Fruit fly (Drosophila melanogaster) whole organism, embryonic: Measurements from ENCODE around the gene CG11560.

Source experiments
- Awh ChIP-seq: fragments of 200-800 bp; sonication (Bioruptor generic); IDR thresholded peaks from 2 replicates; pipeline ENCODE4, ENCODE4 v1.3.6; 2022; ENCODE audit warnings: missing biosample characterization, missing genetic modification characterization
- CG10462 ChIP-seq: fragments of 200-800 bp; sonication (Bioruptor generic); optimal IDR thresholded peaks from 2 replicates; lab custom pipeline; 2016; ENCODE audit warnings: missing biosample characterization, missing genetic modification characterization
- CG11085 ChIP-seq: fragments of 200-800 bp; sonication (Bioruptor generic); IDR thresholded peaks from 2 replicates; pipeline ENCODE4 v1.3.6; 2022; ENCODE audit warnings: missing biosample characterization, missing genetic modification characterization
- CG12219 ChIP-seq: fragments of 200-800 bp; sonication (Bioruptor generic); optimal IDR thresholded peaks from 3 replicates; lab custom pipeline; 2018; ENCODE audit warnings: missing biosample characterization, mild to moderate bottlenecking, missing genetic modification characterization
- CG15514 ChIP-seq: fragments of 200-800 bp; sonication (Bioruptor generic); optimal IDR thresholded peaks from 3 replicates; lab custom pipeline; 2017; ENCODE audit warnings: missing biosample characterization, missing genetic modification characterization, mild to moderate bottlenecking, moderate library complexity, missing genetic modification reagents
- CG15601 ChIP-seq: fragments of 200-800 bp; sonication (Bioruptor generic); optimal IDR thresholded peaks from 3 replicates; lab custom pipeline; 2019; ENCODE audit warnings: missing biosample characterization, mild to moderate bottlenecking, missing genetic modification characterization, moderate library complexity
- CG1647 ChIP-seq: fragments of 200-800 bp; sonication (Bioruptor generic); optimal IDR thresholded peaks from 3 replicates; lab custom pipeline; 2016; ENCODE audit warnings: missing biosample characterization, missing genetic modification characterization
- CG17385 ChIP-seq: fragments of 200-800 bp; sonication (Bioruptor generic); optimal IDR thresholded peaks from 3 replicates; lab custom pipeline; 2018; ENCODE audit warnings: missing biosample characterization, mild to moderate bottlenecking, missing genetic modification characterization
- CG30020 ChIP-seq: fragments of 200-800 bp; optimal IDR thresholded peaks from 2 replicates; lab custom pipeline; 2019; ENCODE audit warnings: missing biosample characterization, mild to moderate bottlenecking, missing genetic modification characterization, moderate library complexity
- CG32532 ChIP-seq: fragments of 200-800 bp; sonication (Bioruptor generic); IDR thresholded peaks from 2 replicates; pipeline ENCODE4 v1.3.6; 2022; ENCODE audit warnings: missing biosample characterization, missing genetic modification characterization
- CG33557 ChIP-seq: fragments of 200-800 bp; sonication (Bioruptor generic); optimal IDR thresholded peaks from 2 replicates; lab custom pipeline; 2019; ENCODE audit warnings: missing biosample characterization, mild to moderate bottlenecking, missing genetic modification characterization, moderate library complexity
- CG4730 ChIP-seq: fragments of 200-800 bp; sonication (Bioruptor generic); IDR thresholded peaks from 2 replicates; pipeline ENCODE4 v1.3.6; 2022; ENCODE audit warnings: missing biosample characterization, missing genetic modification characterization
- CG7839 ChIP-seq: fragments of 200-800 bp; sonication (Bioruptor generic); optimal IDR thresholded peaks from 3 replicates; lab custom pipeline; 2018; ENCODE audit warnings: missing biosample characterization, mild to moderate bottlenecking, missing genetic modification characterization, moderate library complexity
- CG7987 ChIP-seq: fragments of 200-800 bp; sonication (Bioruptor generic); optimal IDR thresholded peaks from 2 replicates; lab custom pipeline; 2018; ENCODE audit warnings: missing biosample characterization, mild to moderate bottlenecking, missing genetic modification characterization, moderate library complexity
- CG8944 ChIP-seq: fragments of 200-800 bp; sonication (Bioruptor generic); optimal IDR thresholded peaks from 3 replicates; lab custom pipeline; 2016; ENCODE audit warnings: missing biosample characterization, missing genetic modification characterization
- CG9437 ChIP-seq: fragments of 200-800 bp; sonication (Bioruptor generic); optimal IDR thresholded peaks from 2 replicates; lab custom pipeline; 2018; ENCODE audit warnings: missing biosample characterization, mild to moderate bottlenecking, missing genetic modification characterization
- D ChIP-seq, 2 experiments: fragments of 200-800 bp in 1 of 2; fragments of >200 bp in 1 of 2; sonication (Bioruptor generic) in 1 of 2; optimal IDR thresholded peaks; 2 replicates in 1 of 2; 3 replicates in 1 of 2; lab custom pipeline; 2017; ENCODE audit warnings: mild to moderate bottlenecking in 1 of 2, missing biosample characterization in 1 of 2, missing genetic modification characterization in 1 of 2, missing genetic modification reagents in 1 of 2
- Deaf1 ChIP-seq: fragments of 200-800 bp; optimal IDR thresholded peaks from 3 replicates; lab custom pipeline; 2019; ENCODE audit warnings: missing biosample characterization, mild to moderate bottlenecking, missing genetic modification characterization, moderate library complexity
- Dip2 ChIP-seq: fragments of 200-800 bp; sonication (Bioruptor generic); IDR thresholded peaks from 2 replicates; pipeline ENCODE4 v1.3.6; 2022; ENCODE audit warnings: missing biosample characterization, missing genetic modification characterization
- Gsc ChIP-seq: fragments of 200-800 bp; sonication (Bioruptor generic); IDR thresholded peaks from 2 replicates; pipeline ENCODE4 v1.3.6; 2022; ENCODE audit warnings: missing biosample characterization, missing genetic modification characterization
- Gug ChIP-seq: fragments of 200-800 bp; sonication (Bioruptor generic); IDR thresholded peaks from 4 replicates; pipeline ENCODE4 v1.3.6; 2022; ENCODE audit warnings: missing biosample characterization, missing genetic modification characterization
- H15 ChIP-seq: fragments of 200-800 bp; sonication (Bioruptor generic); IDR thresholded peaks from 3 replicates; pipeline ENCODE4 v1.3.6; 2022; ENCODE audit warnings: missing biosample characterization, missing genetic modification characterization
- HLHmδ ChIP-seq: fragments of 200-800 bp; sonication (Bioruptor generic); optimal IDR thresholded peaks from 2 replicates; lab custom pipeline; 2018; ENCODE audit warnings: missing biosample characterization, mild to moderate bottlenecking, missing genetic modification characterization, moderate library complexity
- Hand ChIP-seq: fragments of 200-800 bp; sonication (Bioruptor generic); optimal IDR thresholded peaks from 2 replicates; lab custom pipeline; 2017; ENCODE audit warnings: mild to moderate bottlenecking, missing biosample characterization, missing genetic modification reagents, missing genetic modification characterization
- Nf-YB ChIP-seq: fragments of 200-800 bp; sonication (Bioruptor generic); optimal IDR thresholded peaks from 3 replicates; lab custom pipeline; 2019; ENCODE audit warnings: missing biosample characterization, mild to moderate bottlenecking, missing genetic modification characterization, moderate library complexity
- Oli ChIP-seq: fragments of 200-800 bp; sonication (Bioruptor generic); optimal IDR thresholded peaks from 2 replicates; lab custom pipeline; 2018; ENCODE audit warnings: missing biosample characterization, mild to moderate bottlenecking, missing genetic modification characterization, moderate library complexity
- Optix ChIP-seq: fragments of 200-800 bp; sonication (Bioruptor generic); IDR thresholded peaks from 3 replicates; pipeline ENCODE4 v1.3.6; 2022; ENCODE audit warnings: missing biosample characterization, missing genetic modification characterization
- Ravus ChIP-seq: fragments of 200-800 bp; sonication (Bioruptor generic); IDR thresholded peaks from 2 replicates; pipeline ENCODE4 v1.3.6; 2022; ENCODE audit warnings: missing biosample characterization, missing genetic modification characterization
- Side ChIP-seq: fragments of 200-800 bp; sonication (Bioruptor generic); optimal IDR thresholded peaks from 2 replicates; lab custom pipeline; 2016; ENCODE audit warnings: missing biosample characterization, missing genetic modification characterization
- Six4 ChIP-seq: fragments of 200-800 bp; sonication (Bioruptor generic); optimal IDR thresholded peaks from 2 replicates; lab custom pipeline; 2016; ENCODE audit warnings: missing biosample characterization, missing genetic modification characterization
- Sox102F ChIP-seq: fragments of 200-800 bp; sonication (Bioruptor generic); optimal IDR thresholded peaks from 2 replicates; lab custom pipeline; 2018; ENCODE audit warnings: missing biosample characterization, mild to moderate bottlenecking, missing genetic modification characterization, moderate library complexity
- Tbp ChIP-seq: fragments of >200 bp; optimal IDR thresholded peaks from 2 replicates; lab custom pipeline; 2018; ENCODE audit warnings: missing biosample characterization, missing genetic modification characterization
- Vsx1 ChIP-seq: fragments of 200-800 bp; sonication (Bioruptor generic); optimal IDR thresholded peaks from 2 replicates; lab custom pipeline; 2017; ENCODE audit warnings: missing biosample characterization, mild to moderate bottlenecking, missing genetic modification characterization, missing genetic modification reagents
- amos ChIP-seq: fragments of 200-800 bp; sonication (Bioruptor generic); IDR thresholded peaks from 2 replicates; pipeline ENCODE4 v1.3.6; 2022; ENCODE audit warnings: missing biosample characterization, missing genetic modification characterization; ENCODE audit not compliant: partially characterized antibody
- cato ChIP-seq: fragments of 200-800 bp; sonication (Bioruptor generic); optimal IDR thresholded peaks from 2 replicates; lab custom pipeline; 2016; ENCODE audit warnings: missing biosample characterization, missing genetic modification characterization, borderline replicate concordance
- dan ChIP-seq: fragments of 200-800 bp; sonication (Bioruptor generic); IDR thresholded peaks from 2 replicates; pipeline ENCODE4 v1.3.6; 2022; ENCODE audit warnings: missing biosample characterization, missing genetic modification characterization
- hb ChIP-seq: fragments of 200-800 bp; sonication (Bioruptor generic); IDR thresholded peaks from 3 replicates; pipeline ENCODE4 v1.3.6; 2022; ENCODE audit warnings: missing biosample characterization, missing genetic modification characterization; ENCODE audit not compliant: partially characterized antibody
- lmd ChIP-seq: fragments of 200-800 bp; sonication (Bioruptor generic); IDR thresholded peaks from 2 replicates; pipeline ENCODE4 v1.3.6; 2022; ENCODE audit warnings: missing biosample characterization, missing genetic modification characterization
- lola ChIP-seq, 3 experiments: fragments of >200 bp in 2 of 3; fragments of 200-800 bp in 1 of 3; sonication (Bioruptor generic) in 1 of 3; optimal IDR thresholded peaks; 2 replicates each; lab custom pipeline; 2017 to 2019; ENCODE audit warnings: missing biosample characterization in 3 of 3, missing genetic modification characterization in 3 of 3, mild to moderate bottlenecking in 1 of 3, moderate library complexity in 1 of 3
- pb ChIP-seq: fragments of 200-800 bp; sonication (Bioruptor generic); optimal IDR thresholded peaks from 3 replicates; lab custom pipeline; 2016; ENCODE audit warnings: missing biosample characterization, missing genetic modification characterization
- pum ChIP-seq: fragments of 200-800 bp; sonication (Bioruptor generic); optimal IDR thresholded peaks from 2 replicates; lab custom pipeline; 2016; ENCODE audit warnings: missing biosample characterization, missing genetic modification characterization
- ro ChIP-seq: fragments of 200-800 bp; sonication (Bioruptor generic); IDR thresholded peaks from 2 replicates; pipeline ENCODE4 v1.3.6; 2022; ENCODE audit warnings: missing biosample characterization, missing genetic modification characterization
- run ChIP-seq: fragments of 200-800 bp; sonication (Bioruptor generic); optimal IDR thresholded peaks from 3 replicates; lab custom pipeline; 2018; ENCODE audit warnings: missing biosample characterization, mild to moderate bottlenecking, missing genetic modification characterization
- sens ChIP-seq: fragments of 200-800 bp; sonication (Bioruptor generic); peaks from one replicate; lab custom pipeline; 2016; ENCODE audit warnings: missing biosample characterization, missing genetic modification characterization
- tap ChIP-seq: fragments of 200-800 bp; optimal IDR thresholded peaks from 3 replicates; lab custom pipeline; 2019; ENCODE audit warnings: missing biosample characterization, mild to moderate bottlenecking, missing genetic modification characterization, moderate library complexity
- tin ChIP-seq: fragments of 200-800 bp; sonication (Bioruptor generic); optimal IDR thresholded peaks from 3 replicates; lab custom pipeline; 2016; ENCODE audit warnings: missing biosample characterization, missing genetic modification characterization
- tio ChIP-seq: fragments of 200-800 bp; sonication (Bioruptor generic); optimal IDR thresholded peaks from 2 replicates; lab custom pipeline; 2017; ENCODE audit warnings: missing biosample characterization, missing genetic modification characterization, inconsistent platforms
- tup ChIP-seq: fragments of 200-800 bp; sonication (Bioruptor generic); optimal IDR thresholded peaks from 2 replicates; lab custom pipeline; 2016; ENCODE audit warnings: missing biosample characterization, mild to moderate bottlenecking, missing genetic modification characterization, moderate library complexity
- unpg ChIP-seq: fragments of 200-800 bp; sonication (Bioruptor generic); optimal IDR thresholded peaks from 3 replicates; lab custom pipeline; 2018; ENCODE audit warnings: missing biosample characterization, mild to moderate bottlenecking, missing genetic modification characterization, moderate library complexity
- zen ChIP-seq: fragments of 200-800 bp; sonication (Bioruptor generic); optimal IDR thresholded peaks from 3 replicates; lab custom pipeline; 2018; ENCODE audit warnings: missing biosample characterization, mild to moderate bottlenecking, missing genetic modification characterization, moderate library complexity

Gene CG11560

dm6 chr3L:12139232-12139698 is 19.4 kb downstream of the CG11560 start (continued):
- TF ChIP-seq Side (GFP tag; lab: Kevin White, UChicago): peak; percentile 49
- peak; percentile 2 for TF ChIP-seq CG33557 (GFP tag; lab: Kevin White, UChicago)
- 0 out of 2 replicates have a peak, but pooled peaks have one; percentile 13 for TF ChIP-seq ro
- peak in 1 of 3 experiments; percentile 11 for TF ChIP-seq lola (GFP tag; optimal IDR thresholded peaks at IDR 0.05; lab: Kevin White, UChicago)
- TF ChIP-seq H15 (GFP tag; lab: Robert Waterston, UW): no peak
- TF ChIP-seq CG30020: no peak
- no peak for TF ChIP-seq Vsx1
- TF ChIP-seq CG12219 (GFP tag; lab: Kevin White, UChicago): peak; percentile 32
- TF ChIP-seq tin: peak; percentile 45
- TF ChIP-seq pb (GFP tag; lab: Kevin White, UChicago): peak; percentile 15
- TF ChIP-seq sens (GFP tag; lab: Kevin White, UChicago): peak; percentile 78
- peak; percentile 7 for TF ChIP-seq CG1647 (GFP tag; lab: Kevin White, UChicago)
- peak; percentile 52 for TF ChIP-seq CG17385 (GFP tag; lab: Kevin White, UChicago)
- peak; percentile 57 for TF ChIP-seq tio (GFP tag; lab: Kevin White, UChicago)
- TF ChIP-seq CG32532 (GFP tag; lab: Robert Waterston, UW): peak; percentile 57; the same call in 1 of the 2 replicates
- peak; percentile 41 for TF ChIP-seq run (tag; lab: Kevin White, UChicago)
- no peak for TF ChIP-seq Ravus (GFP tag; lab: Robert Waterston, UW)
- peak; percentile 45; the same call in 1 of the 2 replicates for TF ChIP-seq lmd (GFP tag; lab: Robert Waterston, UW)
- peak; percentile 48; the same call in 1 of the 2 replicates for TF ChIP-seq Awh (GFP tag; lab: Robert Waterston, UW)
- TF ChIP-seq tup (GFP tag; lab: Kevin White, UChicago): no peak
- no peak for TF ChIP-seq CG4730 (GFP tag; lab: Robert Waterston, UW)
- no peak for TF ChIP-seq cato (GFP tag; lab: Kevin White, UChicago)
- no peak for TF ChIP-seq D (optimal IDR thresholded peaks at IDR 0.05; lab: Kevin White, UChicago)
- TF ChIP-seq D (GFP tag; optimal IDR thresholded peaks at IDR 0.05; lab: Kevin White, UChicago): peak; percentile 35
- no peak for TF ChIP-seq Nf-YB (GFP tag; lab: Kevin White, UChicago)
- TF ChIP-seq Oli (tag; lab: Kevin White, UChicago): peak; percentile 57
- peak; percentile 15 for TF ChIP-seq CG15601 (tag; lab: Kevin White, UChicago)
- TF ChIP-seq CG8944 (GFP tag; lab: Kevin White, UChicago): peak; percentile 41
- no peak for TF ChIP-seq Deaf1 (tag; lab: Kevin White, UChicago)
- TF ChIP-seq CG11085 (GFP tag; lab: Robert Waterston, UW): no peak
- TF ChIP-seq dan (GFP tag; lab: Robert Waterston, UW): no peak
- TF ChIP-seq amos: no peak
- TF ChIP-seq CG15514 (GFP tag; lab: Kevin White, UChicago): peak; percentile 44
- TF ChIP-seq tap (tag; lab: Kevin White, UChicago): no peak
- no peak for TF ChIP-seq Dip2 (GFP tag; lab: Robert Waterston, UW)
- peak; percentile 51 for TF ChIP-seq unpg (GFP tag; lab: Kevin White, UChicago)
- TF ChIP-seq pum (GFP tag; lab: Kevin White, UChicago): peak; percentile 49
- TF ChIP-seq CG9437 (GFP tag; lab: Kevin White, UChicago): peak; percentile 36
- TF ChIP-seq CG7987 (GFP tag; lab: Kevin White, UChicago): no peak
- TF ChIP-seq CG10462: peak; percentile 13
- TF ChIP-seq CG7839 (tag; lab: Kevin White, UChicago): peak; percentile 70
- TF ChIP-seq Six4 (GFP tag; lab: Kevin White, UChicago): no peak
- TF ChIP-seq HLHmδ (GFP tag; lab: Kevin White, UChicago): no peak
- TF ChIP-seq Gug: no peak; the same call in 3 of the 4 replicates
- TF ChIP-seq zen (tag; lab: Kevin White, UChicago): no peak
- no peak for TF ChIP-seq Gsc (GFP tag; lab: Robert Waterston, UW)
- TF ChIP-seq Sox102F (GFP tag; lab: Kevin White, UChicago): no peak
- no peak for TF ChIP-seq Tbp (GFP tag; lab: Kevin White, UChicago)
- TF ChIP-seq hb (GFP tag; lab: Robert Waterston, UW): no peak
- TF ChIP-seq Hand (GFP tag; lab: Kevin White, UChicago): peak; percentile 29
- TF ChIP-seq Optix (GFP tag; lab: Robert Waterston, UW): no peak
